Fruit fly (Drosophila melanogaster): ENCODE results near the gene Gr93b.

Gene Gr93b

DNA sequence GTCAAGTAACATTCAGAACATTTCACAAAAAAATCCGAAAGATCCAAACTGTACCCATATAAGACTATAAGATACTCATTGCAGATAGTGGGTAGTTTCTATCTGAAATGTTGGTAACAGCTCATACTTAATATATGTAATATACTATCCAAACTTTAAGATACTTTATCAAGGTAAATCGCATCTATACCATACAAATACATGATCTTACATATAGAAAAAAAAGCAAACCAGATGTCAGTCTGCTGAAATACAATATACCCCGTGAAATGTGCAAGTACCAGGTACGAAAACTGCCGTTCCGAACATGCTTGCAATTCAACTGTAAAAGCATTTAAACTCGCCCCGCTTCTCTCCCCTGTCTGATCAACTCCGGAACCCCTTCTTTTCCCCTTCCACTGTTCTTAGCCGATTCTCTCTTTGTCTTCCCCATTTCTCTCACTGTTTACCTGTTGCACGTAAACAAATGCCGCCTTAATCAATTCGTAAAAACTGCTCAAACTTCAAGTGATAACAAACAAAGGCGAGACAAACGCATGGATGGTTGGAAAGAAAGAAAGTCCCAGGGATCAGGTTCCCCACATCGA lies 16.0 kb downstream of the Gr93b start (continued):
- TF ChIP-seq otp (GFP tag; IDR thresholded peaks at IDR 0.05) (0 out of 3 replicates have a peak, but pooled peaks have one; percentile 11), bsh (GFP tag; optimal IDR thresholded peaks at IDR 0.05) (peak in 1 of 2 experiments; percentile 45), sens (GFP tag) (peak; percentile 2), row (GFP tag; IDR thresholded peaks at IDR 0.05) (peak; percentile 54; the same call in 2 of the 3 replicates), nmo (GFP tag; optimal IDR thresholded peaks at IDR 0.05) (peak; percentile 30), dmrt11E (tag; optimal IDR thresholded peaks at IDR 0.05) (peak; percentile 9), CG4820 (GFP tag; optimal IDR thresholded peaks at IDR 0.05) (no peak), CG14441 (GFP tag; IDR thresholded peaks at IDR 0.05) (no peak), zf30C (GFP tag; optimal IDR thresholded peaks at IDR 0.05) (peak; percentile 65), CG6813 (GFP tag; optimal IDR thresholded peaks at IDR 0.05) (no peak), B-H1 (GFP tag; IDR thresholded peaks at IDR 0.05) (no peak), CG2199 (GFP tag; IDR thresholded peaks at IDR 0.05) (peak; percentile 49; the same call in 2 of the 3 replicates), Stat92E (GFP tag; optimal IDR thresholded peaks at IDR 0.05) (no peak), eyg (GFP tag; optimal IDR thresholded peaks at IDR 0.05) (no peak), CG16779 (GFP tag; IDR thresholded peaks at IDR 0.05) (no peak), CG15011 (GFP tag; optimal IDR thresholded peaks at IDR 0.05) (no peak), bbx (GFP tag; IDR thresholded peaks at IDR 0.05; ENCODE audit: partially characterized antibody) (no peak), CG34422 (GFP tag; IDR thresholded peaks at IDR 0.05) (0 out of 3 replicates have a peak, but pooled peaks have one; percentile 23), p53 (GFP tag; optimal IDR thresholded peaks at IDR 0.05) (no peak), NFAT (GFP tag; IDR thresholded peaks at IDR 0.05) (no peak), dimm (GFP tag; IDR thresholded peaks at IDR 0.05) (no peak), Dref (GFP tag; IDR thresholded peaks at IDR 0.05) (no peak), CG18262 (tag; optimal IDR thresholded peaks at IDR 0.05) (peak; percentile 7), nerfin-2 (GFP tag; IDR thresholded peaks at IDR 0.05; ENCODE audit: partially characterized antibody) (no peak), ranshi (GFP tag; IDR thresholded peaks at IDR 0.05) (0 out of 2 replicates have a peak, but pooled peaks have one; percentile 21), CG1832 (GFP tag; optimal IDR thresholded peaks at IDR 0.05) (no peak), CG2889 (GFP tag; IDR thresholded peaks at IDR 0.05) (no peak), CG8281 (tag; optimal IDR thresholded peaks at IDR 0.05) (no peak), CG14710 (tag; optimal IDR thresholded peaks at IDR 0.05) (no peak), CG32772 (GFP tag; IDR thresholded peaks at IDR 0.05) (no peak), CG4730 (GFP tag; IDR thresholded peaks at IDR 0.05) (no peak), CG14860 (GFP tag; IDR thresholded peaks at IDR 0.05; ENCODE audit: partially characterized antibody) (0 out of 3 replicates have a peak, but pooled peaks have one; percentile 16), gfzf (GFP tag; optimal IDR thresholded peaks at IDR 0.05) (no peak), CG2712 (tag; optimal IDR thresholded peaks at IDR 0.05) (peak; percentile 34), CG7963 (GFP tag; IDR thresholded peaks at IDR 0.05; ENCODE audit: partially characterized antibody) (no peak), her (GFP tag; optimal IDR thresholded peaks at IDR 0.05) (no peak), run (tag; optimal IDR thresholded peaks at IDR 0.05) (no peak), lola (GFP tag; optimal IDR thresholded peaks at IDR 0.05) (peak in 1 of 3 experiments; percentile 3), dmrt99B (tag; optimal IDR thresholded peaks at IDR 0.05) (no peak)
